Worm (Caenorhabditis elegans) whole organism, L1 larva: ENCODE measurements around the gene Y75B8A.24.

Experiments
- C04F5.9 ChIP-seq: sonication (generic microtip); optimal IDR thresholded peaks from 2 replicates; lab custom pipeline; 2016; ENCODE audit warnings: missing genetic modification characterization, missing compliant biosample characterization
- Y116A8C.19 ChIP-seq: sonication (generic microtip); optimal IDR thresholded peaks from 2 replicates; lab custom pipeline; 2016; ENCODE audit warnings: missing compliant biosample characterization, missing genetic modification characterization, borderline replicate concordance
- ceh-63 ChIP-seq: fragments of 200-800 bp; sonication (Bioruptor generic); optimal IDR thresholded peaks from 2 replicates; lab custom pipeline; 2018; ENCODE audit warnings: mild to moderate bottlenecking, missing genetic modification characterization, missing compliant biosample characterization
- ceh-8 ChIP-seq: fragments of 200-800 bp; sonication (Bioruptor generic); optimal IDR thresholded peaks from 2 replicates; lab custom pipeline; 2018; ENCODE audit warnings: mild to moderate bottlenecking, missing genetic modification characterization, moderate library complexity, missing compliant biosample characterization
- ceh-82 ChIP-seq, 3 experiments: fragments of 150-350 bp in 1 of 3; sonication (generic microtip) in 2 of 3; optimal IDR thresholded peaks; 2 replicates each; lab custom pipeline; 2014 to 2017; ENCODE audit warnings: missing biosample characterization in 3 of 3, missing genetic modification characterization in 3 of 3
- ceh-90 ChIP-seq: sonication (generic microtip); optimal IDR thresholded peaks from 2 replicates; lab custom pipeline; 2016; ENCODE audit warnings: missing genetic modification characterization, missing compliant biosample characterization
- ces-1 ChIP-seq: fragments of 150-350 bp; optimal IDR thresholded peaks from 2 replicates; lab custom pipeline; 2014; ENCODE audit warnings: missing biosample characterization, missing genetic modification reagents, missing genetic modification characterization
- dpl-1 ChIP-seq, 3 experiments: fragments of 150-350 bp in 2 of 3; sonication (generic microtip) in 1 of 3; optimal IDR thresholded peaks; 2 replicates each; lab custom pipeline; 2014 to 2017; ENCODE audit warnings: missing biosample characterization in 3 of 3, missing genetic modification characterization in 3 of 3, missing genetic modification reagents in 3 of 3
- dsc-1 ChIP-seq: sonication (generic microtip); optimal IDR thresholded peaks from 2 replicates; lab custom pipeline; 2016; ENCODE audit warnings: mild to moderate bottlenecking, missing genetic modification characterization, missing compliant biosample characterization
- efl-1 ChIP-seq, 4 experiments: fragments of 150-350 bp; optimal IDR thresholded peaks in 3 of 4; peaks in 1 of 4; 1 replicate in 1 of 4; 2 replicates in 3 of 4; lab custom pipeline; 2014; ENCODE audit warnings: missing biosample characterization in 2 of 4, missing genetic modification characterization in 2 of 4, missing genetic modification reagents in 2 of 4
- efl-3 ChIP-seq: fragments of 200-800 bp; sonication (Bioruptor generic); optimal IDR thresholded peaks from 2 replicates; lab custom pipeline; 2018; ENCODE audit warnings: mild to moderate bottlenecking, missing genetic modification characterization, missing compliant biosample characterization
- egl-27 ChIP-seq, 2 experiments: fragments of 150-350 bp in 1 of 2; sonication (generic microtip); optimal IDR thresholded peaks; 3 replicates each; lab custom pipeline; 2017 to 2018; ENCODE audit warnings: missing biosample characterization in 2 of 2, missing genetic modification characterization in 2 of 2, missing genetic modification reagents in 2 of 2
- elt-3 ChIP-seq, 6 experiments: fragments of 150-350 bp in 1 of 6; sonication (generic microtip); optimal IDR thresholded peaks; 2 replicates each; lab custom pipeline; 2017 to 2018; ENCODE audit warnings: missing biosample characterization in 6 of 6, missing genetic modification characterization in 6 of 6, inconsistent platforms in 1 of 6
- ets-5 ChIP-seq: fragments of 200-800 bp; sonication (Bioruptor generic); IDR thresholded peaks from 2 replicates; pipeline ENCODE4 v1.3.6; 2022; ENCODE audit warnings: missing genetic modification characterization, missing compliant biosample characterization
- fkh-10 ChIP-seq: sonication (generic microtip); optimal IDR thresholded peaks from 2 replicates; lab custom pipeline; 2017; ENCODE audit warnings: missing biosample characterization, missing genetic modification reagents, missing genetic modification characterization
- hlh-17 ChIP-seq: fragments of 200-800 bp; sonication (Bioruptor generic); optimal IDR thresholded peaks from 2 replicates; lab custom pipeline; 2018; ENCODE audit warnings: missing genetic modification characterization, mild to moderate bottlenecking, missing compliant biosample characterization, moderate library complexity, borderline replicate concordance
- irx-1 ChIP-seq: sonication (generic microtip); optimal IDR thresholded peaks from 2 replicates; lab custom pipeline; 2016; ENCODE audit warnings: missing genetic modification characterization, missing compliant biosample characterization
- isw-1 ChIP-seq: fragments of 200-800 bp; sonication (Bioruptor generic); IDR thresholded peaks from 2 replicates; pipeline ENCODE4 v1.3.6; 2022; ENCODE audit warnings: missing genetic modification characterization, missing compliant biosample characterization
- lin-13 ChIP-seq: fragments of 150-350 bp; optimal IDR thresholded peaks from 2 replicates; lab custom pipeline; 2014; ENCODE audit warnings: missing biosample characterization, missing genetic modification reagents, missing genetic modification characterization
- lin-14 ChIP-seq: fragments of 200-800 bp; sonication (Bioruptor generic); optimal IDR thresholded peaks from 2 replicates; lab custom pipeline; 2018; ENCODE audit warnings: mild to moderate bottlenecking, missing genetic modification characterization, moderate library complexity, missing compliant biosample characterization
- lin-35 ChIP-seq, 2 experiments: fragments of 150-350 bp; optimal IDR thresholded peaks; 2 replicates each; lab custom pipeline; 2014; ENCODE audit warnings: missing biosample characterization in 2 of 2, missing genetic modification characterization in 2 of 2, missing genetic modification reagents in 2 of 2
- lsy-2 ChIP-seq, 2 experiments: fragments of 150-350 bp; optimal IDR thresholded peaks; 2 replicates each; lab custom pipeline; 2014; ENCODE audit warnings: missing biosample characterization in 2 of 2, missing genetic modification characterization in 2 of 2
- nhr-11 ChIP-seq: fragments of 150-350 bp; optimal IDR thresholded peaks from 2 replicates; lab custom pipeline; 2014; ENCODE audit warnings: missing biosample characterization, missing genetic modification characterization
- nhr-19 ChIP-seq: fragments of 200-800 bp; sonication (Bioruptor generic); conservative IDR thresholded peaks from 2 replicates; pipeline ENCODE4 v1.3.6; 2022; ENCODE audit warnings: missing genetic modification characterization, missing compliant biosample characterization
- nhr-237 ChIP-seq: fragments of 150-350 bp; optimal IDR thresholded peaks from 2 replicates; lab custom pipeline; 2014; ENCODE audit warnings: missing biosample characterization, missing genetic modification characterization
- nhr-76 ChIP-seq: sonication (generic microtip); optimal IDR thresholded peaks from 2 replicates; lab custom pipeline; 2017; ENCODE audit warnings: missing biosample characterization, missing genetic modification characterization
- nhr-77 ChIP-seq: fragments of 150-350 bp; optimal IDR thresholded peaks from 2 replicates; lab custom pipeline; 2014; ENCODE audit warnings: missing biosample characterization, missing genetic modification characterization
- nhr-84 ChIP-seq: sonication (generic microtip); optimal IDR thresholded peaks from 2 replicates; lab custom pipeline; 2017; ENCODE audit warnings: missing biosample characterization, missing genetic modification characterization
- pag-3 ChIP-seq: sonication (generic microtip); optimal IDR thresholded peaks from 2 replicates; lab custom pipeline; 2017; ENCODE audit warnings: missing genetic modification characterization, mild to moderate bottlenecking, missing compliant biosample characterization, antibody characterized with exemption, borderline replicate concordance; ENCODE audit not compliant: insufficient read depth
- skn-1 ChIP-seq: fragments of 150-350 bp; optimal IDR thresholded peaks from 2 replicates; lab custom pipeline; 2014; ENCODE audit warnings: missing biosample characterization, missing genetic modification characterization
- snpc-4 ChIP-seq: fragments of 150-350 bp; optimal IDR thresholded peaks from 2 replicates; lab custom pipeline; 2014; ENCODE audit warnings: missing biosample characterization, missing genetic modification characterization
- snu-23 ChIP-seq: sonication (generic microtip); optimal IDR thresholded peaks from 2 replicates; lab custom pipeline; 2016; ENCODE audit warnings: missing genetic modification characterization, missing compliant biosample characterization
- sox-4 ChIP-seq: sonication (generic microtip); optimal IDR thresholded peaks from 2 replicates; lab custom pipeline; 2016; ENCODE audit warnings: missing genetic modification characterization, missing compliant biosample characterization
- sptf-1 ChIP-seq: fragments of 150-350 bp; optimal IDR thresholded peaks from 2 replicates; lab custom pipeline; 2014; ENCODE audit warnings: missing biosample characterization, missing genetic modification characterization
- sup-37 ChIP-seq: fragments of 200-800 bp; sonication (Bioruptor generic); optimal IDR thresholded peaks from 2 replicates; lab custom pipeline; 2018; ENCODE audit warnings: mild to moderate bottlenecking, missing genetic modification characterization, missing compliant biosample characterization
- tbx-2 ChIP-seq: sonication (generic microtip); optimal IDR thresholded peaks from 2 replicates; lab custom pipeline; 2016; ENCODE audit warnings: missing genetic modification characterization, missing compliant biosample characterization
- vab-15 ChIP-seq: sonication (generic microtip); optimal IDR thresholded peaks from 2 replicates; lab custom pipeline; 2017; ENCODE audit warnings: missing genotype, mild to moderate bottlenecking, missing genetic modification characterization, missing compliant biosample characterization
- xbp-1 ChIP-seq: sonication (generic microtip); optimal IDR thresholded peaks from 2 replicates; lab custom pipeline; 2016; ENCODE audit warnings: missing genetic modification characterization, missing compliant biosample characterization
- zag-1 ChIP-seq: fragments of 150-350 bp; optimal IDR thresholded peaks from 2 replicates; lab custom pipeline; 2014; ENCODE audit warnings: missing biosample characterization, missing genetic modification characterization
- zip-4 ChIP-seq: fragments of 200-800 bp; sonication (Bioruptor generic); optimal IDR thresholded peaks from 2 replicates; lab custom pipeline; 2018; ENCODE audit warnings: mild to moderate bottlenecking, missing genetic modification characterization, moderate library complexity, missing compliant biosample characterization
- ztf-11 ChIP-seq, 2 experiments: sonication (generic microtip); optimal IDR thresholded peaks; 2 replicates each; lab custom pipeline; 2016 to 2017; ENCODE audit warnings: missing genetic modification characterization in 2 of 2, missing biosample characterization in 1 of 2, missing compliant biosample characterization in 1 of 2

Gene Y75B8A.24

ce11 chrIII:12292465-12292864 is 18.9 kb upstream of the Y75B8A.24 start:
- TF ChIP-seq lin-13 (GFP tag; lab: Kevin White, UChicago): no peak
- TF ChIP-seq Y116A8C.19 (tag; lab: Kevin White, UChicago): no peak
- TF ChIP-seq isw-1 (GFP tag; lab: Robert Waterston, UW): no peak
- TF ChIP-seq ceh-63 (GFP tag; lab: Kevin White, UChicago): no peak
- no peak for TF ChIP-seq efl-3 (GFP tag; lab: Kevin White, UChicago)
- TF ChIP-seq snpc-4 (tag; lab: Kevin White, UChicago): no peak
- no peak for TF ChIP-seq C04F5.9
- TF ChIP-seq elt-3 (tag; optimal IDR thresholded peaks at IDR 0.05; lab: Kevin White, UChicago): no peak
- no peak for TF ChIP-seq ceh-82 (tag; optimal IDR thresholded peaks at IDR 0.05; lab: Kevin White, UChicago)
- TF ChIP-seq zag-1 (tag; lab: Kevin White, UChicago): no peak
- TF ChIP-seq pag-3: no peak
- no peak for TF ChIP-seq egl-27 (tag; optimal IDR thresholded peaks at IDR 0.05; lab: Kevin White, UChicago)
- no peak for TF ChIP-seq skn-1 (tag; lab: Kevin White, UChicago)
- TF ChIP-seq zip-4: no peak
- no peak for TF ChIP-seq tbx-2 (tag; lab: Kevin White, UChicago)
- TF ChIP-seq sox-4 (tag; lab: Kevin White, UChicago): no peak

- no peak for TF ChIP-seq ceh-8 (GFP tag; lab: Kevin White, UChicago)
- TF ChIP-seq ztf-11 (tag; optimal IDR thresholded peaks at IDR 0.05; lab: Kevin White, UChicago): no peak
- TF ChIP-seq dsc-1: no peak
- TF ChIP-seq, all 84 proteins: peak for 0
These were observed 10.6 kb upstream of the Y75B8A.24 start for ce11 chrIII:12284157-12284556.

ce11 chrIII:12278766-12279165 is 5.2 kb upstream of the Y75B8A.24 start:
- peak; percentile 36 for TF ChIP-seq snu-23 (GFP tag; lab: Kevin White, UChicago)
- TF ChIP-seq ets-5: no peak
- no peak for TF ChIP-seq nhr-77 (tag; lab: Kevin White, UChicago)
- TF ChIP-seq ceh-90: peak; percentile 11
- TF ChIP-seq lin-35 (GFP tag; optimal IDR thresholded peaks at IDR 0.05; lab: Kevin White, UChicago): peak; percentile 87 to 92
- peak; percentile 40 for TF ChIP-seq skn-1 (tag; lab: Kevin White, UChicago)
- no peak for TF ChIP-seq vab-15 (tag; lab: Kevin White, UChicago)
- TF ChIP-seq nhr-11 (tag; lab: Kevin White, UChicago): no peak
- TF ChIP-seq nhr-19 (GFP tag; lab: Robert Waterston, UW): peak; percentile 22; the same call in 1 of the 2 replicates
- TF ChIP-seq egl-27 (tag; optimal IDR thresholded peaks at IDR 0.05; lab: Kevin White, UChicago): no peak
- TF ChIP-seq irx-1 (tag; lab: Kevin White, UChicago): peak; percentile 2
- no peak for TF ChIP-seq pag-3
- no peak for TF ChIP-seq sptf-1 (tag; lab: Kevin White, UChicago)
- TF ChIP-seq nhr-76 (tag; lab: Kevin White, UChicago): no peak
- peak in 1 of 3 experiments; percentile 7 for TF ChIP-seq ceh-82 (tag; optimal IDR thresholded peaks at IDR 0.05; lab: Kevin White, UChicago)
- no peak for TF ChIP-seq xbp-1 (tag; lab: Kevin White, UChicago)
- no peak for TF ChIP-seq sup-37 (GFP tag; lab: Kevin White, UChicago)
- TF ChIP-seq hlh-17 (GFP tag; lab: Kevin White, UChicago): no peak
- TF ChIP-seq dsc-1: peak; percentile 24
- TF ChIP-seq lsy-2 (tag; optimal IDR thresholded peaks at IDR 0.05; lab: Kevin White, UChicago): peak; percentile 23 to 45
- no peak for TF ChIP-seq nhr-84
- TF ChIP-seq efl-1 (optimal IDR thresholded peaks at IDR 0.05; lab: Kevin White, UChicago): peak in 1 of 2 experiments; percentile 92
- TF ChIP-seq efl-1 (GFP tag; optimal IDR thresholded peaks at IDR 0.05 in 1 of 2; lab: Kevin White, UChicago): peak; percentile 88 to 99
- TF ChIP-seq ces-1 (GFP tag; lab: Kevin White, UChicago): no peak
- no peak for TF ChIP-seq lin-14
- TF ChIP-seq tbx-2 (tag; lab: Kevin White, UChicago): peak; percentile 18
- peak; percentile 17; the same call in 1 of the 2 replicates for TF ChIP-seq isw-1 (GFP tag; lab: Robert Waterston, UW)
- TF ChIP-seq dpl-1 (GFP tag; optimal IDR thresholded peaks at IDR 0.05; lab: Kevin White, UChicago): peak; percentile 82 to 87 (median 87)
- TF ChIP-seq nhr-237 (tag; lab: Kevin White, UChicago): no peak
- no peak for TF ChIP-seq fkh-10
